Fruit fly (Drosophila melanogaster): ENCODE results near the gene CG31268.

- TF ChIP-seq CG31627 (GFP tag; optimal IDR thresholded peaks at IDR 0.05), result no peak
- no peak for TF ChIP-seq fd85E (GFP tag; optimal IDR thresholded peaks at IDR 0.05)
- no peak for TF ChIP-seq CG16779 (tag; optimal IDR thresholded peaks at IDR 0.05)
- no peak for TF ChIP-seq CG11294 (GFP tag; IDR thresholded peaks at IDR 0.05)
- TF ChIP-seq CG11762 (GFP tag; optimal IDR thresholded peaks at IDR 0.05; ENCODE audit: insufficient read depth), result no peak
- TF ChIP-seq OdsH (GFP tag; optimal IDR thresholded peaks at IDR 0.05), result no peak
- no peak for TF ChIP-seq salr (GFP tag; optimal IDR thresholded peaks at IDR 0.05)
- peak; percentile 26 for TF ChIP-seq Lpt (GFP tag; optimal IDR thresholded peaks at IDR 0.05)
- TF ChIP-seq vri (GFP tag; optimal IDR thresholded peaks at IDR 0.05), result no peak
- no peak for TF ChIP-seq Gug (GFP tag; IDR thresholded peaks at IDR 0.05)
- TF ChIP-seq fd59A (GFP tag; optimal IDR thresholded peaks at IDR 0.05), result no peak
- no peak for TF ChIP-seq CG6276 (GFP tag; optimal IDR thresholded peaks at IDR 0.05)
- TF ChIP-seq Hr38 (GFP tag; optimal IDR thresholded peaks at IDR 0.05), result no peak
- TF ChIP-seq CG1621 (tag; optimal IDR thresholded peaks at IDR 0.05), result peak; percentile 18
Observed at dm6 chr3R:17061736-17062371, 30.3 kb downstream of the CG31268 start.

Measured in whole organism, prepupa.